Worm (Caenorhabditis elegans): ENCODE results near the gene C04C3.6.

ce11 chrIV:3436021-3436420 lies 13.6 kb upstream of the C04C3.6 start, which contains the start of gene srz-32:
- TF ChIP-seq nhr-179 (tag; optimal IDR thresholded peaks at IDR 0.05) (no peak), ama-1 (optimal IDR thresholded peaks at IDR 0.05) (no peak), ama-1 (GFP tag; optimal IDR thresholded peaks at IDR 0.05) (no peak), egl-18 (GFP tag; IDR thresholded peaks at IDR 0.05) (no peak), ztf-3 (GFP tag; optimal IDR thresholded peaks at IDR 0.05) (no peak), rcor-1 (GFP tag; IDR thresholded peaks at IDR 0.05) (no peak), dpl-1 (GFP tag; optimal IDR thresholded peaks at IDR 0.05) (no peak), unc-62 (GFP tag; optimal IDR thresholded peaks at IDR 0.05) (no peak), C06A6.2 (GFP tag; conservative IDR thresholded peaks at IDR 0.05) (no peak)
